Worm (Caenorhabditis elegans) whole organism, L4/young adult: ENCODE results near the gene hpo-33.

Experiments
- W03F9.2 ChIP-seq: fragments of 150-350 bp; optimal IDR thresholded peaks from 2 replicates; lab custom pipeline; 2014; ENCODE audit warnings: missing biosample characterization, missing genetic modification characterization
- dao-5 ChIP-seq: sonication (generic microtip); optimal IDR thresholded peaks from 2 replicates; lab custom pipeline; 2016; ENCODE audit warnings: missing genotype, missing genetic modification characterization, moderate library complexity, missing compliant biosample characterization
- him-1 ChIP-seq: sonication (generic microtip); optimal IDR thresholded peaks from 2 replicates; lab custom pipeline; 2016; ENCODE audit warnings: missing genotype, missing genetic modification reagents, missing genetic modification characterization, missing compliant biosample characterization

DNA sequence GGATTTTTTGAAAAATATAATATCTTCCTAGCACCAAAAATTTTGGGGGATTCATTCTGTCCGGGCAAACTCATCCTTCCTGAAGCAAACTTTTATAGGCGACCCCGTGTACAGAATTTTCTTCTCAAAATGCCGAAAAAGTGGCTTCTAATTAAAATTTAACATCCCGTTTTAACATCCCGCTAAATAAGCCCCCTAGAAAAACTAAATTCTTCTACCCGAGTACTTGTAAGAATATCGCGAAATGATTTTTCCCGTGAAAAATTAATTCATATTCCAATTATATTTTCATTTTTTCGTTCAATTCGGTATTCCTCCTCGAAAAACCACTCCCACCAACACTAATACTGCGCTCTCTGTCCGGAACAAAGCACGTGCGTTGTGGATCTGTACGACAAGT, 26.5 kb downstream of the hpo-33 start, which contains the start of gene T05E12.8:
- TF ChIP-seq him-1 (tag; lab: Kevin White, UChicago): no peak
- no peak for TF ChIP-seq W03F9.2 (tag; lab: Kevin White, UChicago)
- no peak for TF ChIP-seq dao-5 (tag; lab: Kevin White, UChicago)
